Worm (Caenorhabditis elegans) whole organism, young adult: ENCODE data around the gene srr-4.

Experiments used
- B0019.2 ChIP-seq: fragments of 200-800 bp; sonication (Bioruptor generic); conservative IDR thresholded peaks from 2 replicates; pipeline ENCODE4 v1.3.6; 2022; ENCODE audit warnings: missing genetic modification reagents, missing genetic modification characterization, missing compliant biosample characterization
- B0261.1 ChIP-seq: sonication (generic microtip); optimal IDR thresholded peaks from 2 replicates; lab custom pipeline; 2016; ENCODE audit warnings: mild to moderate bottlenecking, missing genetic modification characterization, moderate library complexity, missing compliant biosample characterization
- B0336.3 ChIP-seq: fragments of 200-800 bp; sonication (Bioruptor generic); IDR thresholded peaks from 2 replicates; pipeline ENCODE4 v1.3.6; 2022; ENCODE audit warnings: missing genetic modification characterization, missing compliant biosample characterization
- C06A6.2 ChIP-seq: fragments of 200-800 bp; sonication (Bioruptor generic); conservative IDR thresholded peaks from 2 replicates; pipeline ENCODE4 v1.3.6; 2022; ENCODE audit warnings: missing genetic modification characterization, missing compliant biosample characterization
- F22D6.2 ChIP-seq: sonication (generic microtip); optimal IDR thresholded peaks from 2 replicates; lab custom pipeline; 2016; ENCODE audit warnings: mild to moderate bottlenecking, missing genetic modification characterization, missing compliant biosample characterization
- F57A8.1 ChIP-seq: fragments of 200-800 bp; sonication (Bioruptor generic); optimal IDR thresholded peaks from 2 replicates; lab custom pipeline; 2018; ENCODE audit warnings: mild to moderate bottlenecking, missing genetic modification characterization, moderate library complexity, missing compliant biosample characterization
- T26A5.8 ChIP-seq: sonication (generic microtip); optimal IDR thresholded peaks from 2 replicates; lab custom pipeline; 2016; ENCODE audit warnings: missing genetic modification characterization, missing compliant biosample characterization
- Y53F4B.3 ChIP-seq: fragments of 200-800 bp; sonication (Bioruptor generic); IDR thresholded peaks from 2 replicates; pipeline ENCODE4 v1.3.6; 2022; ENCODE audit warnings: missing genetic modification reagents, missing genetic modification characterization, missing compliant biosample characterization
- Y53G8AR.9 ChIP-seq: fragments of 200-800 bp; sonication (Bioruptor generic); conservative IDR thresholded peaks from 2 replicates; pipeline ENCODE4 v1.3.6; 2022; ENCODE audit warnings: missing genetic modification reagents, missing genetic modification characterization, missing compliant biosample characterization
- ZK185.1 ChIP-seq: sonication (generic microtip); optimal IDR thresholded peaks from 2 replicates; lab custom pipeline; 2016; ENCODE audit warnings: mild to moderate bottlenecking, missing genetic modification characterization, missing compliant biosample characterization; ENCODE audit not compliant: poor library complexity, severe bottlenecking
- akir-1 ChIP-seq: fragments of 200-800 bp; sonication (Bioruptor generic); optimal IDR thresholded peaks from 2 replicates; lab custom pipeline; 2018; ENCODE audit warnings: mild to moderate bottlenecking, missing genetic modification characterization, moderate library complexity, missing compliant biosample characterization
- aptf-3 ChIP-seq: fragments of 200-800 bp; sonication (Bioruptor generic); IDR thresholded peaks from 2 replicates; pipeline ENCODE4 v1.3.6; 2022; ENCODE audit warnings: missing genetic modification characterization, missing compliant biosample characterization
- ccch-3 ChIP-seq: fragments of 200-800 bp; sonication (Bioruptor generic); optimal IDR thresholded peaks from 2 replicates; lab custom pipeline; 2018; ENCODE audit warnings: mild to moderate bottlenecking, missing genetic modification characterization, missing compliant biosample characterization
- cebp-1 ChIP-seq, 2 experiments: fragments of 200-800 bp in 1 of 2; sonication (Bioruptor generic) in 1 of 2; sonication (generic microtip) in 1 of 2; IDR thresholded peaks in 1 of 2; optimal IDR thresholded peaks in 1 of 2; 2 replicates each; pipeline versions ENCODE4 v1.3.6 to Lab custom; 2017 to 2022; ENCODE audit warnings: missing compliant biosample characterization in 2 of 2, missing genetic modification characterization in 2 of 2, mild to moderate bottlenecking in 1 of 2, missing genetic modification reagents in 1 of 2, moderate library complexity in 1 of 2
- ceh-79 ChIP-seq: sonication (generic microtip); optimal IDR thresholded peaks from 2 replicates; lab custom pipeline; 2017; ENCODE audit warnings: mild to moderate bottlenecking, missing genetic modification characterization, missing compliant biosample characterization
- dox-1 ChIP-seq: fragments of 200-800 bp; sonication (Bioruptor generic); IDR thresholded peaks from 2 replicates; pipeline ENCODE4 v1.3.6; 2022; ENCODE audit warnings: missing genetic modification reagents, missing genetic modification characterization, missing compliant biosample characterization
- egl-44 ChIP-seq: fragments of 200-800 bp; sonication (Bioruptor generic); IDR thresholded peaks from 2 replicates; pipeline ENCODE4 v1.3.6; 2022; ENCODE audit warnings: missing genetic modification reagents, missing genetic modification characterization, missing compliant biosample characterization
- ets-4 ChIP-seq: fragments of 200-800 bp; sonication (Bioruptor generic); optimal IDR thresholded peaks from 2 replicates; lab custom pipeline; 2018; ENCODE audit warnings: mild to moderate bottlenecking, missing genetic modification characterization, missing compliant biosample characterization
- lir-1 ChIP-seq: fragments of 200-800 bp; sonication (Bioruptor generic); conservative IDR thresholded peaks from 2 replicates; pipeline ENCODE4 v1.3.6; 2022; ENCODE audit warnings: missing genetic modification reagents, missing genetic modification characterization, missing compliant biosample characterization
- lsy-27 ChIP-seq: sonication (generic microtip); optimal IDR thresholded peaks from 2 replicates; lab custom pipeline; 2017; ENCODE audit warnings: missing genetic modification characterization, mild to moderate bottlenecking, missing compliant biosample characterization, antibody characterized with exemption, missing genotype, borderline replicate concordance; ENCODE audit not compliant: insufficient read depth
- madf-6 ChIP-seq: fragments of 200-800 bp; sonication (Bioruptor generic); IDR thresholded peaks from 2 replicates; pipeline ENCODE4 v1.3.6; 2022; ENCODE audit warnings: missing genetic modification reagents, missing genetic modification characterization, missing compliant biosample characterization
- nfya-1 ChIP-seq: sonication (generic microtip); optimal IDR thresholded peaks from 2 replicates; lab custom pipeline; 2017; ENCODE audit warnings: antibody characterized with exemption, missing compliant biosample characterization, missing genetic modification characterization, borderline replicate concordance; ENCODE audit not compliant: insufficient read depth
- nhr-80 ChIP-seq: sonication (generic microtip); optimal IDR thresholded peaks from 2 replicates; lab custom pipeline; 2016; ENCODE audit warnings: missing genetic modification characterization, missing compliant biosample characterization
- pha-4 ChIP-seq: fragments of 150-350 bp; sonication (generic microtip); optimal IDR thresholded peaks from 2 replicates; lab custom pipeline; 2014; ENCODE audit warnings: missing biosample characterization, missing genetic modification reagents, missing genetic modification characterization
- tbp1 ChIP-seq: fragments of 200-800 bp; sonication (Bioruptor generic); optimal IDR thresholded peaks from 2 replicates; lab custom pipeline; 2018; ENCODE audit warnings: mild to moderate bottlenecking, missing genetic modification characterization, missing compliant biosample characterization
- unc-130 ChIP-seq: sonication (generic microtip); optimal IDR thresholded peaks from 2 replicates; lab custom pipeline; 2016; ENCODE audit warnings: missing genetic modification reagents, missing genetic modification characterization, missing compliant biosample characterization
- unc-62 ChIP-seq: fragments of 150-350 bp; optimal IDR thresholded peaks from 2 replicates; lab custom pipeline; 2014; ENCODE audit warnings: missing biosample characterization, missing genetic modification reagents, missing genetic modification characterization
- xnd-1 ChIP-seq: sonication (generic microtip); optimal IDR thresholded peaks from 2 replicates; lab custom pipeline; 2016; ENCODE audit warnings: missing genotype, missing genetic modification reagents, missing genetic modification characterization, missing compliant biosample characterization
- zfh-2 ChIP-seq: fragments of 200-800 bp; sonication (Bioruptor generic); conservative IDR thresholded peaks from 2 replicates; pipeline ENCODE4 v1.3.6; 2022; ENCODE audit warnings: missing genetic modification reagents, missing genetic modification characterization, missing compliant biosample characterization
- ztf-26 ChIP-seq: sonication (generic microtip); optimal IDR thresholded peaks from 2 replicates; lab custom pipeline; 2017; ENCODE audit warnings: missing genetic modification characterization, missing compliant biosample characterization

Gene srr-4

DNA sequence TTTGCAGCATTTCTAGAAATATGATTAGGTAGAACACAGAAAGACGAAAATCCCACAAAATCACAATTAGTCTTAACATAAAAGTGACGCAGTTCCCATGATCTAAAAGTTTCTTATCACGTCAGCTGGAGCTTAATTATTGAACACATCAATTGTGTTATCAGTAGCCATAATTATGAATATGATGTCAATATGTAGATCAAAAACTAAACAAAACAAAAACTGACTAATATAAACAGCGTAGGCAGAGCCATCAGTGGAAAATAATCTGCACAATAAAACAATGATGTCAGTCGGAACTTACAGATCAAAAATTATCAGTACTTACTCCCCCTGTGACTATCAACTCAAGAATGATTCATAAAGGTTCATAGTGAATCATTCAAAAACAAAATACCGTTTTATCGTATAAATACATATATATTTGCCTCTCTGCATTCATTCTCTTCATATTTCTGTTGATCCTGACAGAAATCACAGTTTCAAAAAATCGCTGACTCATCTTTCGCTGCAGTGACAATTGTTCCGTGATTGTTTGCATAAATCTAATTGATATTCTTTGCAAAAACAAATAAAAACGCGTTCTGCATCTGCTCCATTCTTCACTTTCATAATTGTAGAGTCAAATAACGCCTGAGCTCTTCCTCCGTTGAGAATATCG, 6.7 kb upstream of the srr-4 start, which contains the start of gene srr-6:
TSS of gene srr-6 (plus strand) at position 611 of the 661 bp plus-strand sequence.
- TF ChIP-seq F57A8.1 (GFP tag; lab: Kevin White, UChicago) (no peak), C06A6.2 (GFP tag; lab: Robert Waterston, UW) (no peak), nhr-80 (tag; lab: Kevin White, UChicago) (peak; percentile 31), B0019.2 (GFP tag; lab: Robert Waterston, UW) (no peak), ZK185.1 (no peak), unc-62 (GFP tag; lab: Kevin White, UChicago) (peak; percentile 59), egl-44 (GFP tag; lab: Robert Waterston, UW) (no peak), tbp1 (GFP tag; lab: Kevin White, UChicago) (no peak), xnd-1 (tag; lab: Kevin White, UChicago) (no peak)

DNA sequence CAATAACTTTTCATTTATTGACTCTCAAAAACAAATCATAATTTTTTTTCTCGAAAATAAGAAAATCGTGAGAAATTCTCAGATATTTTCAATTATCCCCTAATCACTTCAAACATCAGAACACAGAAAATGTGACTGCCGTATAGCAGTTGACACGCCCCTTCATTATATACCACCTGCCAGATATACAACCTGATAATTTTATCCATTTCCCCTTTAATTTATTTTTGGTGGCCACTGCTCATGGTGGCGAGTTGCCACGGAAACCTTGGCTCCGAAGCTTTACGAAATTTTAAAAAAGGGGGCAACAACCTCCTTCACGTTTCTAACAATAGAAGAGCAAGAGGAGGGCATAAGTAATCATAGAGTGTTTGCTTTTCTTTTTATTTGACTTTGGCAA, 2.3 kb upstream of the srr-4 start:
- TF ChIP-seq zfh-2 (GFP tag; lab: Robert Waterston, UW) = no peak
- TF ChIP-seq ccch-3 (GFP tag; lab: Kevin White, UChicago) = no peak
- TF ChIP-seq lsy-27 (tag; lab: Kevin White, UChicago) = no peak
- TF ChIP-seq B0336.3 (GFP tag; lab: Robert Waterston, UW) = no peak
- TF ChIP-seq ceh-79 (tag; lab: Kevin White, UChicago) = no peak
- TF ChIP-seq aptf-3 (GFP tag; lab: Robert Waterston, UW) = no peak
- TF ChIP-seq akir-1 = no peak
- TF ChIP-seq B0261.1 = no peak
- no peak for TF ChIP-seq madf-6 (GFP tag; lab: Robert Waterston, UW)
- no peak for TF ChIP-seq ztf-26 (tag; lab: Kevin White, UChicago)
- TF ChIP-seq, all 124 proteins: peak for 0

DNA sequence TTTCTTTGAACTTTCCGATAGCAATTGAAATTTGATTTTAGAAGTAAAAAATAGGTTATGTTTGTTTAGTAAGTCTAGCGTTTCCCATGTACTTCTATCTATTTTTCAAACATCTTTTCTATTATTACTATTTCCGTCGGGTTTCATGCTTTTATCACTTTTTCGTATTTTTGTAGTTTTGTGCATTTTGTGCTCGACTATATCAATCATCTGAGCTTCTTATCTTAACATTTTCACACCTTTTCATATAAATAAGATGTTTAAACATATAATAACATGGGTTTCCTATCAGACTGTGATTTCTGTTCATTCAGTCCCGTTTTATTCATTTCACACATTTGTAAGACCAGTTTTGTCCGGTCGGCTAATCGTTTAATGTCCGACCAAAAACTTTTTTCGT, 957 bp upstream of the srr-4 start:
- TF ChIP-seq nhr-80 (tag; lab: Kevin White, UChicago) = peak; percentile 43
- no peak for TF ChIP-seq nfya-1 (tag; lab: Kevin White, UChicago)
- TF ChIP-seq T26A5.8 (tag; lab: Kevin White, UChicago) = no peak
- no peak for TF ChIP-seq lir-1 (GFP tag; lab: Robert Waterston, UW)

DNA sequence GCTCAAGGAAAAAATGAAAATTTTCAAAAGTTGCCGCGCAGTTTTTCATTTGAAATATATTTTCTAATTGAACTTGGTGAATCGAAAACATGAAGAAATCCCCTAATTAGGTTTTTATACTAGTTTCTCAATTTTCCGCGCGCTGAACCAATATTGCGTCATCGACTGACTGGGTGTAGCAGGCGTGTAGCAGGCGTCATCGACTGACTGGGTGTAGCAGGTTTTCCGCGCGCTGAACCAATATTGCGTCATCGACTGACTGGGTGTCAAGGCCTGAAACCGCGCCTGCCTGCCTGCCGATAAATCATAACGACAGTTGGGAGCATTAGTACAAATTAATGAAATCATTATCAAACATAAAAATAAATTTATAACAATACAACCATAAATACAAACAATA, 4.3 kb downstream of the srr-4 start:
- TF ChIP-seq cebp-1 (GFP tag; IDR thresholded peaks at IDR 0.05; lab: Robert Waterston, UW) (no peak), cebp-1 (tag; optimal IDR thresholded peaks at IDR 0.05; lab: Kevin White, UChicago) (peak; percentile 14), dox-1 (no peak), Y53F4B.3 (GFP tag; lab: Robert Waterston, UW) (no peak)
- TF ChIP-seq, all 124 proteins: peak for 1

DNA sequence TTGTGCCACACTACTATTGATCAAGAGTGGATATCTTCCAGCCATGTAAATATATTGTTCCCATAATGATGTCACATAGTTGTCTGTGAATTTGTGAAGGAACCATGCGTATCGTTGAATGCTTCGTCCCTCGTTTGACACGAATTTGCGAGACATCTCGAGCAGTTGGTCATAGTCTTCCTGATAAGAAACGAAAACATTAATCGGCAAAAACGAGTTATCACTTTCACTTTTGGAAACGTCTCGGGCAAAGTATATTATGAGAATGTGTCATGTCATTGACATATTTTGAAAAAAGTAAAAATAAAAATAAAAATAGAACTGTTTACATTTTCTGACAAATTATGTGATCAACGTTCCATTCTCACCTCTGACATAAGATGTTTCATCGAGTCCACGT, 7.4 kb downstream of the srr-4 start:
- TF ChIP-seq nhr-80 (tag; lab: Kevin White, UChicago) (peak; percentile 73), unc-130 (GFP tag; lab: Kevin White, UChicago) (no peak), dox-1 (peak; percentile 46; the same call in 1 of the 2 replicates), unc-62 (GFP tag; lab: Kevin White, UChicago) (peak; percentile 32)

DNA sequence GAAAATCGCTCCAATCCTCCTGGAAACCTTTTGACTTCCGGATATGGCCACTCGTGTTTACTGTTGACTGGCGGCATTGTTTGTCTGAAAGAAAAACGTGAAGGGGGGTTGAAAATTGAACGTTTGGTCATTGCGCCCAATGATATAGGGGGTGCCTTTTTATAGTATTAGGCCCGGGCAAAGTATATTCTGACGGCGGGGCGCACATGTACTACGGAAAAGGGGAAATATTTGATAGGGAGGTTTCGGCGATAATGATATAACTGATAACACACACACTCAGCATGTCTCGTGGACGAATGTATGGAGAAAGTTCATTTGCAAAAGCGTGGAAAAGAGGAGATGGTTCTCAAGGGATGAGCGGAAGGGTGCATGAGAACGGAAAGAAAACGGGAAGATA, 8.6 kb downstream of the srr-4 start, which contains the start of gene cpt-4:
TSS of gene cpt-4 (minus strand) at position 84 of the 400 bp plus-strand sequence.
- TF ChIP-seq cebp-1 (GFP tag; IDR thresholded peaks at IDR 0.05; lab: Robert Waterston, UW) (no peak), cebp-1 (tag; optimal IDR thresholded peaks at IDR 0.05; lab: Kevin White, UChicago) (peak; percentile 5), dox-1 (peak; percentile 55), pha-4 (tag; lab: Kevin White, UChicago) (no peak), nhr-80 (tag; lab: Kevin White, UChicago) (peak; percentile 84), Y53G8AR.9 (GFP tag; lab: Robert Waterston, UW) (no peak), ets-4 (GFP tag; lab: Kevin White, UChicago) (peak; percentile 17), F22D6.2 (no peak)
